Worm (Caenorhabditis elegans): ENCODE data around the gene elmd-1.

Gene elmd-1

ce11 chrIII:3413437-3413836 lies 23.7 kb downstream of the elmd-1 start:
- TF ChIP-seq aha-1 (tag) (peak; percentile 82), lin-13 (GFP tag; optimal IDR thresholded peaks at IDR 0.05) (no peak)

- TF ChIP-seq ceh-32 (tag; optimal IDR thresholded peaks at IDR 0.05; ENCODE audit: poor library complexity) = no peak
- no peak for TF ChIP-seq mxl-2 (GFP tag; conservative IDR thresholded peaks at IDR 0.05)
- no peak for TF ChIP-seq nhr-11 (tag; optimal IDR thresholded peaks at IDR 0.05)
- TF ChIP-seq ZK546.5 (tag; optimal IDR thresholded peaks at IDR 0.05) = no peak
- peak; percentile 19 for TF ChIP-seq ces-1 (GFP tag; optimal IDR thresholded peaks at IDR 0.05)
- no peak for TF ChIP-seq zfp-2 (tag; optimal IDR thresholded peaks at IDR 0.05)
- TF ChIP-seq lin-15B (tag; optimal IDR thresholded peaks at IDR 0.05) = no peak
These were observed 24.7 kb downstream of the elmd-1 start for ce11 chrIII:3414412-3414811.

ce11 chrIII:3417453-3417852 lies 27.7 kb downstream of the elmd-1 start:
- TF ChIP-seq zfp-2 (tag; optimal IDR thresholded peaks at IDR 0.05) (no peak), mxl-2 (GFP tag; conservative IDR thresholded peaks at IDR 0.05) (no peak)

ce11 chrIII:3418906-3419305 lies 29.2 kb downstream of the elmd-1 start:
- TF ChIP-seq hmg-1.1 (GFP tag; IDR thresholded peaks at IDR 0.05) (no peak), dmd-6 (GFP tag; IDR thresholded peaks at IDR 0.05) (no peak), skn-1 (tag; optimal IDR thresholded peaks at IDR 0.05) (no peak)

- no peak for TF ChIP-seq mdl-1 (tag; optimal IDR thresholded peaks at IDR 0.05)
- TF ChIP-seq mes-2 (tag; optimal IDR thresholded peaks at IDR 0.05; ENCODE audit: poor library complexity, severe bottlenecking) = peak; percentile 42
These were observed 34.2 kb downstream of the elmd-1 start for ce11 chrIII:3423924-3424323.

ce11 chrIII:3425438-3425837 lies 35.7 kb downstream of the elmd-1 start, which contains the start of gene metl-18:
metl-18 (plus strand) TSS chrIII:3425738.
- TF ChIP-seq zfp-2 (tag; optimal IDR thresholded peaks at IDR 0.05) (no peak), pha-4 (GFP tag; IDR thresholded peaks at IDR 0.05) (no peak), pha-4 (tag; optimal IDR thresholded peaks at IDR 0.05) (no peak), jun-1 (tag; optimal IDR thresholded peaks at IDR 0.05) (no peak), gei-8 (GFP tag; optimal IDR thresholded peaks at IDR 0.05) (no peak), lin-1 (GFP tag; IDR thresholded peaks at IDR 0.05) (no peak)

ce11 chrIII:3426741-3427140 lies 37.0 kb downstream of the elmd-1 start:
- TF ChIP-seq daf-8 (GFP tag; IDR thresholded peaks at IDR 0.05) (no peak), dmd-6 (GFP tag; IDR thresholded peaks at IDR 0.05) (peak; percentile 36), tra-1 (GFP tag; IDR thresholded peaks at IDR 0.05) (0 out of 2 replicates have a peak, but pooled peaks have one; percentile 19), unc-39 (tag; optimal IDR thresholded peaks at IDR 0.05) (no peak), hmg-1.1 (GFP tag; IDR thresholded peaks at IDR 0.05) (peak; percentile 49; the same call in 1 of the 2 replicates), lim-7 (GFP tag; IDR thresholded peaks at IDR 0.05) (peak; percentile 79), ceh-28 (tag; optimal IDR thresholded peaks at IDR 0.05) (no peak), daf-12 (tag; optimal IDR thresholded peaks at IDR 0.05) (no peak), daf-16 (GFP tag; optimal IDR thresholded peaks at IDR 0.05) (no peak), daf-16 (tag; optimal IDR thresholded peaks at IDR 0.05) (no peak), Y5F2A.4 (GFP tag; optimal IDR thresholded peaks at IDR 0.05) (no peak), snpc-4 (tag; optimal IDR thresholded peaks at IDR 0.05) (no peak), T26A8.4 (GFP tag; IDR thresholded peaks at IDR 0.05) (0 out of 2 replicates have a peak, but pooled peaks have one; percentile 15), arid-1 (GFP tag; conservative IDR thresholded peaks at IDR 0.05) (peak; percentile 83), ZK337.2 (GFP tag; IDR thresholded peaks at IDR 0.05) (0 out of 2 replicates have a peak, but pooled peaks have one; percentile 36), pha-4 (GFP tag; IDR thresholded peaks at IDR 0.05) (peak; percentile 50; the same call in 1 of the 2 replicates), pha-4 (tag; optimal IDR thresholded peaks at IDR 0.05) (no peak), duxl-1 (tag; optimal IDR thresholded peaks at IDR 0.05; ENCODE audit: poor library complexity) (peak; percentile 37), vab-7 (GFP tag; IDR thresholded peaks at IDR 0.05) (peak; percentile 51; the same call in 1 of the 2 replicates), F44E2.7 (GFP tag; IDR thresholded peaks at IDR 0.05) (no peak), egl-43 (GFP tag; IDR thresholded peaks at IDR 0.05) (peak; percentile 83), ceh-20 (GFP tag; IDR thresholded peaks at IDR 0.05) (0 out of 2 replicates have a peak, but pooled peaks have one; percentile 15), mdl-1 (tag; optimal IDR thresholded peaks at IDR 0.05) (no peak), lin-38 (GFP tag; IDR thresholded peaks at IDR 0.05) (peak; percentile 66), set-16 (GFP tag; IDR thresholded peaks at IDR 0.05) (peak; percentile 74)

Data from whole organism, L4 larva.